Fruit fly (Drosophila melanogaster) whole organism, embryonic: ENCODE measurements around the gene CG10164.
A peak's percentile ranks its signal among the peaks of the same experiment; 100 is the strongest.

Source experiments
- ATbp ChIP-seq: fragments of 200-800 bp; sonication (Bioruptor generic); optimal IDR thresholded peaks from 2 replicates; lab custom pipeline; 2017; ENCODE audit warnings: missing biosample characterization, mild to moderate bottlenecking, missing genetic modification characterization, missing genetic modification reagents
- Asciz ChIP-seq: fragments of 200-800 bp; sonication (Bioruptor generic); optimal IDR thresholded peaks from 2 replicates; lab custom pipeline; 2017; ENCODE audit warnings: missing biosample characterization, mild to moderate bottlenecking, missing genetic modification characterization, missing genetic modification reagents
- B-H2 ChIP-seq: fragments of 200-800 bp; sonication (Bioruptor generic); optimal IDR thresholded peaks from 2 replicates; lab custom pipeline; 2018; ENCODE audit warnings: missing biosample characterization, mild to moderate bottlenecking, missing genetic modification characterization
- CG10543 ChIP-seq: fragments of 200-800 bp; sonication (Bioruptor generic); optimal IDR thresholded peaks from 3 replicates; lab custom pipeline; 2017; ENCODE audit warnings: missing biosample characterization, mild to moderate bottlenecking, missing genetic modification characterization, moderate library complexity
- CG12071 ChIP-seq: fragments of 200-800 bp; sonication (Bioruptor generic); optimal IDR thresholded peaks from 3 replicates; lab custom pipeline; 2018; ENCODE audit warnings: missing biosample characterization, mild to moderate bottlenecking, missing genetic modification characterization
- CG12299 ChIP-seq: fragments of 200-800 bp; sonication (Bioruptor generic); optimal IDR thresholded peaks from 2 replicates; lab custom pipeline; 2018; ENCODE audit warnings: missing biosample characterization, mild to moderate bottlenecking, missing genetic modification characterization
- CG12769 ChIP-seq: fragments of 200-800 bp; sonication (Bioruptor generic); optimal IDR thresholded peaks from 2 replicates; lab custom pipeline; 2019; ENCODE audit warnings: missing biosample characterization, mild to moderate bottlenecking, missing genetic modification characterization, moderate library complexity
- CG13296 ChIP-seq: fragments of 200-800 bp; sonication (Bioruptor generic); optimal IDR thresholded peaks from 3 replicates; lab custom pipeline; 2018; ENCODE audit warnings: missing biosample characterization, mild to moderate bottlenecking, missing genetic modification characterization
- CG15514 ChIP-seq: fragments of 200-800 bp; sonication (Bioruptor generic); optimal IDR thresholded peaks from 3 replicates; lab custom pipeline; 2017; ENCODE audit warnings: missing biosample characterization, missing genetic modification characterization, mild to moderate bottlenecking, moderate library complexity, missing genetic modification reagents
- CG16779 ChIP-seq: fragments of 200-800 bp; sonication (Bioruptor generic); IDR thresholded peaks from 2 replicates; pipeline ENCODE4 v1.3.6; 2022; ENCODE audit warnings: missing biosample characterization, missing genetic modification characterization
- CG2202 ChIP-seq: fragments of 200-800 bp; sonication (Bioruptor generic); optimal IDR thresholded peaks from 2 replicates; lab custom pipeline; 2018; ENCODE audit warnings: missing biosample characterization, mild to moderate bottlenecking, missing genetic modification characterization
- CG2678 ChIP-seq: fragments of 200-800 bp; sonication (Bioruptor generic); optimal IDR thresholded peaks from 3 replicates; lab custom pipeline; 2019; ENCODE audit warnings: missing biosample characterization, mild to moderate bottlenecking, missing genetic modification characterization, moderate library complexity
- CG31388 ChIP-seq: fragments of 200-800 bp; sonication (Bioruptor generic); optimal IDR thresholded peaks from 2 replicates; lab custom pipeline; 2016; ENCODE audit warnings: missing biosample characterization, missing genetic modification characterization
- CG34376 ChIP-seq: fragments of 200-800 bp; sonication (Bioruptor generic); optimal IDR thresholded peaks from 2 replicates; lab custom pipeline; 2018; ENCODE audit warnings: missing biosample characterization, mild to moderate bottlenecking, missing genetic modification characterization
- CG34422 ChIP-seq: fragments of 200-800 bp; sonication (Bioruptor generic); IDR thresholded peaks from 3 replicates; pipeline ENCODE4 v1.3.6; 2022; ENCODE audit warnings: missing biosample characterization, missing genetic modification characterization
- CG4404 ChIP-seq: fragments of 200-800 bp; sonication (Bioruptor generic); IDR thresholded peaks from 2 replicates; pipeline ENCODE4 v1.3.6; 2022; ENCODE audit warnings: missing biosample characterization, missing genetic modification characterization
- CG6254 ChIP-seq: fragments of 200-800 bp; sonication (Bioruptor generic); optimal IDR thresholded peaks from 3 replicates; lab custom pipeline; 2017; ENCODE audit warnings: mild to moderate bottlenecking, missing biosample characterization, missing genetic modification reagents, missing genetic modification characterization
- CG8290 ChIP-seq, 3 experiments: fragments of 200-800 bp; sonication (Bioruptor generic); optimal IDR thresholded peaks; 2 replicates each; lab custom pipeline; 2016 to 2019; ENCODE audit warnings: missing biosample characterization in 3 of 3, missing genetic modification characterization in 3 of 3, mild to moderate bottlenecking in 2 of 3, moderate library complexity in 1 of 3
- CTCF ChIP-seq: fragments of 200-800 bp; sonication (Bioruptor generic); optimal IDR thresholded peaks from 2 replicates; lab custom pipeline; 2017; ENCODE audit warnings: missing biosample characterization, mild to moderate bottlenecking, missing genetic modification characterization, moderate library complexity
- CrebB ChIP-seq: fragments of 200-800 bp; sonication (Bioruptor generic); optimal IDR thresholded peaks from 3 replicates; lab custom pipeline; 2018; ENCODE audit warnings: missing biosample characterization, mild to moderate bottlenecking, missing genetic modification characterization
- Deaf1 ChIP-seq: fragments of 200-800 bp; optimal IDR thresholded peaks from 3 replicates; lab custom pipeline; 2019; ENCODE audit warnings: missing biosample characterization, mild to moderate bottlenecking, missing genetic modification characterization, moderate library complexity
- GATAe ChIP-seq: fragments of 200-800 bp; sonication (Bioruptor generic); conservative IDR thresholded peaks from 2 replicates; pipeline ENCODE4 v1.3.6; 2022; ENCODE audit warnings: missing biosample characterization, missing genetic modification characterization
- HmgZ ChIP-seq: fragments of 200-800 bp; sonication (Bioruptor generic); optimal IDR thresholded peaks from 2 replicates; lab custom pipeline; 2018; ENCODE audit warnings: missing biosample characterization, mild to moderate bottlenecking, missing genetic modification characterization
- Nf-YC ChIP-seq: fragments of 200-800 bp; optimal IDR thresholded peaks from 3 replicates; lab custom pipeline; 2019; ENCODE audit warnings: missing biosample characterization, mild to moderate bottlenecking, missing genetic modification characterization, moderate library complexity
- Oaz ChIP-seq: fragments of 200-800 bp; sonication (Bioruptor generic); IDR thresholded peaks from 2 replicates; pipeline ENCODE4 v1.3.6; 2022; ENCODE audit warnings: missing biosample characterization, missing genetic modification characterization
- ap ChIP-seq: fragments of 200-800 bp; sonication (Bioruptor generic); IDR thresholded peaks from 2 replicates; pipeline ENCODE4 v1.3.6; 2022; ENCODE audit warnings: missing biosample characterization, missing genetic modification characterization
- az2 ChIP-seq: fragments of 200-800 bp; sonication (Bioruptor generic); optimal IDR thresholded peaks from 3 replicates; lab custom pipeline; 2016; ENCODE audit warnings: missing biosample characterization, missing genetic modification characterization
- bowl ChIP-seq: fragments of 200-800 bp; sonication (Bioruptor generic); IDR thresholded peaks from 2 replicates; pipeline ENCODE4 v1.3.6; 2022; ENCODE audit warnings: missing biosample characterization, missing genetic modification characterization
- caup ChIP-seq: fragments of 200-800 bp; sonication (Bioruptor generic); optimal IDR thresholded peaks from 3 replicates; lab custom pipeline; 2017; ENCODE audit warnings: missing biosample characterization, mild to moderate bottlenecking, missing genetic modification characterization, moderate library complexity; ENCODE audit not compliant: severe bottlenecking
- chinmo ChIP-seq: fragments of 200-800 bp; sonication (Bioruptor generic); IDR thresholded peaks from 4 replicates; pipeline ENCODE4 v1.3.6; 2022; ENCODE audit warnings: missing biosample characterization, missing genetic modification characterization; ENCODE audit not compliant: partially characterized antibody
- ci ChIP-seq: fragments of 200-800 bp; sonication (Bioruptor generic); IDR thresholded peaks from 3 replicates; pipeline ENCODE4 v1.3.6; 2022; ENCODE audit warnings: missing biosample characterization, missing genetic modification characterization
- exex ChIP-seq: fragments of 200-800 bp; sonication (Bioruptor generic); optimal IDR thresholded peaks from 4 replicates; lab custom pipeline; 2018; ENCODE audit warnings: missing biosample characterization, mild to moderate bottlenecking, missing genetic modification characterization, moderate library complexity
- grn ChIP-seq: fragments of 200-800 bp; sonication (Bioruptor generic); optimal IDR thresholded peaks from 3 replicates; lab custom pipeline; 2017; ENCODE audit warnings: missing biosample characterization, missing genetic modification characterization
- gsb-n ChIP-seq: fragments of 200-800 bp; sonication (Bioruptor generic); optimal IDR thresholded peaks from 3 replicates; lab custom pipeline; 2018; ENCODE audit warnings: missing biosample characterization, mild to moderate bottlenecking, missing genetic modification characterization
- jing ChIP-seq: fragments of 200-800 bp; sonication (Bioruptor generic); optimal IDR thresholded peaks from 2 replicates; lab custom pipeline; 2018; ENCODE audit warnings: missing biosample characterization, mild to moderate bottlenecking, missing genetic modification characterization
- ken ChIP-seq: fragments of 200-800 bp; sonication (Bioruptor generic); IDR thresholded peaks from 3 replicates; pipeline ENCODE4 v1.3.6; 2022; ENCODE audit warnings: missing biosample characterization, missing genetic modification characterization
- lab ChIP-seq: fragments of 200-800 bp; sonication (Bioruptor generic); optimal IDR thresholded peaks from 3 replicates; lab custom pipeline; 2017; ENCODE audit warnings: missing biosample characterization, missing genetic modification characterization, mild to moderate bottlenecking, moderate library complexity, missing genetic modification reagents
- mirr ChIP-seq: fragments of 200-800 bp; sonication (Bioruptor generic); optimal IDR thresholded peaks from 3 replicates; lab custom pipeline; 2018; ENCODE audit warnings: missing biosample characterization, mild to moderate bottlenecking, missing genetic modification characterization
- nmo ChIP-seq: fragments of 200-800 bp; sonication (Bioruptor generic); optimal IDR thresholded peaks from 2 replicates; lab custom pipeline; 2018; ENCODE audit warnings: missing biosample characterization, mild to moderate bottlenecking, missing genetic modification characterization, moderate library complexity
- salm ChIP-seq: fragments of 200-800 bp; sonication (Bioruptor generic); optimal IDR thresholded peaks from 2 replicates; lab custom pipeline; 2018; ENCODE audit warnings: missing biosample characterization, mild to moderate bottlenecking, missing genetic modification characterization
- sd ChIP-seq: fragments of 200-800 bp; sonication (Bioruptor generic); optimal IDR thresholded peaks from 3 replicates; lab custom pipeline; 2018; ENCODE audit warnings: missing biosample characterization, mild to moderate bottlenecking, missing genetic modification characterization, moderate library complexity
- sens ChIP-seq: fragments of 200-800 bp; sonication (Bioruptor generic); peaks from one replicate; lab custom pipeline; 2016; ENCODE audit warnings: missing biosample characterization, missing genetic modification characterization
- sob ChIP-seq: fragments of 200-800 bp; sonication (Bioruptor generic); IDR thresholded peaks from 2 replicates; pipeline ENCODE4 v1.3.6; 2022; ENCODE audit warnings: missing biosample characterization, missing genetic modification characterization
- stwl ChIP-seq: fragments of 200-800 bp; sonication (Bioruptor generic); optimal IDR thresholded peaks from 3 replicates; lab custom pipeline; 2018; ENCODE audit warnings: missing biosample characterization, mild to moderate bottlenecking, missing genetic modification characterization, moderate library complexity
- sug ChIP-seq: fragments of 200-800 bp; optimal IDR thresholded peaks from 2 replicates; lab custom pipeline; 2019; ENCODE audit warnings: missing biosample characterization, mild to moderate bottlenecking, missing genetic modification characterization, moderate library complexity
- toy ChIP-seq: fragments of 200-800 bp; sonication (Bioruptor generic); IDR thresholded peaks from 2 replicates; pipeline ENCODE4 v1.3.6; 2022; ENCODE audit warnings: missing biosample characterization, missing genetic modification characterization
- vnd ChIP-seq: fragments of 200-800 bp; sonication (Bioruptor generic); IDR thresholded peaks from 3 replicates; pipeline ENCODE4 v1.3.6; 2022; ENCODE audit warnings: missing biosample characterization, missing genetic modification characterization; ENCODE audit not compliant: partially characterized antibody
- vvl ChIP-seq: fragments of 200-800 bp; sonication (Bioruptor generic); IDR thresholded peaks from 2 replicates; pipeline ENCODE4 v1.3.6; 2022; ENCODE audit warnings: missing biosample characterization, missing genetic modification characterization

Gene CG10164

dm6 chr3R:23536610-23537009 lies 20.1 kb downstream of the CG10164 start, which contains the start of gene Ugt303B1:
Gene Ugt303B1, minus strand, starts transcription at chr3R:23536710.
- TF ChIP-seq GATAe (GFP tag; lab: Robert Waterston, UW) (peak; percentile 45), CG34376 (GFP tag; lab: Kevin White, UChicago) (peak; percentile 34), exex (tag; lab: Kevin White, UChicago) (peak; percentile 58), jing (GFP tag; lab: Kevin White, UChicago) (no peak)

dm6 chr3R:23534609-23535008 lies 22.1 kb downstream of the CG10164 start, which contains the start of gene Ugt303B3:
Gene Ugt303B3, minus strand, starts transcription at chr3R:23534767.
- TF ChIP-seq Oaz (GFP tag; lab: Robert Waterston, UW) = no peak
- TF ChIP-seq CG4404 = 0 out of 2 replicates have a peak, but pooled peaks have one; percentile 8
- no peak for TF ChIP-seq ATbp
- peak; percentile 55 for TF ChIP-seq sug (tag; lab: Kevin White, UChicago)
- TF ChIP-seq CG15514 (GFP tag; lab: Kevin White, UChicago) = peak; percentile 7
- no peak for TF ChIP-seq CTCF
- TF ChIP-seq B-H2 = peak; percentile 18
- TF ChIP-seq CG10543 = peak; percentile 50
- TF ChIP-seq toy (GFP tag; lab: Robert Waterston, UW) = 0 out of 2 replicates have a peak, but pooled peaks have one; percentile 14
- no peak for TF ChIP-seq stwl
- TF ChIP-seq exex (tag; lab: Kevin White, UChicago) = peak; percentile 97
- no peak for TF ChIP-seq Asciz
- peak; percentile 7 for TF ChIP-seq CG12071 (GFP tag; lab: Kevin White, UChicago)
- no peak for TF ChIP-seq CG6254
- no peak for TF ChIP-seq sob (GFP tag; lab: Robert Waterston, UW)
- TF ChIP-seq CrebB (tag; lab: Kevin White, UChicago) = no peak
- peak; percentile 8 for TF ChIP-seq Nf-YC
- peak; percentile 41 for TF ChIP-seq grn (GFP tag; lab: Kevin White, UChicago)
- TF ChIP-seq GATAe (GFP tag; lab: Robert Waterston, UW) = peak; percentile 93
- TF ChIP-seq chinmo (GFP tag; lab: Robert Waterston, UW) = 0 out of 4 replicates have a peak, but pooled peaks have one; percentile 13
- TF ChIP-seq salm (tag; lab: Kevin White, UChicago) = peak; percentile 68
- peak; percentile 28 for TF ChIP-seq CG13296 (GFP tag; lab: Kevin White, UChicago)
- peak; percentile 46 for TF ChIP-seq caup (GFP tag; lab: Kevin White, UChicago)
- peak; percentile 52 for TF ChIP-seq lab
- peak; percentile 24 for TF ChIP-seq HmgZ (tag; lab: Kevin White, UChicago)
- TF ChIP-seq mirr (GFP tag; lab: Kevin White, UChicago) = peak; percentile 98
- no peak for TF ChIP-seq nmo
- TF ChIP-seq CG34376 (GFP tag; lab: Kevin White, UChicago) = peak; percentile 90
- no peak for TF ChIP-seq CG12299 (tag; lab: Kevin White, UChicago)
- no peak for TF ChIP-seq CG8290 (GFP tag; optimal IDR thresholded peaks at IDR 0.05; lab: Kevin White, UChicago)
- TF ChIP-seq CG8290 (tag; optimal IDR thresholded peaks at IDR 0.05; lab: Kevin White, UChicago) = peak in 1 of 2 experiments; percentile 12
- TF ChIP-seq sd = peak; percentile 94
- no peak for TF ChIP-seq CG2678
- no peak for TF ChIP-seq CG16779 (GFP tag; lab: Robert Waterston, UW)

dm6 chr3R:23530886-23531285 lies 25.9 kb downstream of the CG10164 start, which contains the start of gene CG10175:
Gene CG10175, minus strand, starts transcription at chr3R:23530986.
- TF ChIP-seq sens (GFP tag; lab: Kevin White, UChicago) (peak; percentile 18), CG31388 (no peak), az2 (GFP tag; lab: Kevin White, UChicago) (no peak), ap (GFP tag; lab: Robert Waterston, UW) (0 out of 2 replicates have a peak, but pooled peaks have one; percentile 12), CG12769 (tag; lab: Kevin White, UChicago) (peak; percentile 18), vvl (peak; percentile 30; the same call in 1 of the 2 replicates), Deaf1 (tag; lab: Kevin White, UChicago) (peak; percentile 34), ken (GFP tag; lab: Robert Waterston, UW) (peak; percentile 22; the same call in 1 of the 3 replicates), CG34422 (0 out of 3 replicates have a peak, but pooled peaks have one; percentile 26), bowl (GFP tag; lab: Robert Waterston, UW) (0 out of 2 replicates have a peak, but pooled peaks have one; percentile 24), CG2202 (tag; lab: Kevin White, UChicago) (no peak), ci (GFP tag; lab: Robert Waterston, UW) (peak; percentile 57), gsb-n (tag; lab: Kevin White, UChicago) (peak; percentile 5), vnd (GFP tag; lab: Robert Waterston, UW) (no peak)
